Worm (Caenorhabditis elegans) whole organism, L1 larva: ENCODE measurements around the gene F07C3.3.

ENCODE experiments used
- hpl-2 ChIP-seq: fragments of 150-350 bp; optimal IDR thresholded peaks from 2 replicates; lab custom pipeline; 2014; ENCODE audit warnings: missing biosample characterization, missing genetic modification reagents, missing genetic modification characterization
- mef-2 ChIP-seq: fragments of 150-350 bp; optimal IDR thresholded peaks from 2 replicates; lab custom pipeline; 2014; ENCODE audit warnings: missing biosample characterization, missing genetic modification characterization
- mep-1 ChIP-seq: fragments of 150-350 bp; optimal IDR thresholded peaks from 2 replicates; lab custom pipeline; 2014; ENCODE audit warnings: missing biosample characterization, missing genetic modification characterization
- nhr-237 ChIP-seq: fragments of 150-350 bp; optimal IDR thresholded peaks from 2 replicates; lab custom pipeline; 2014; ENCODE audit warnings: missing biosample characterization, missing genetic modification characterization
- nhr-28 ChIP-seq: fragments of 150-350 bp; optimal IDR thresholded peaks from 2 replicates; lab custom pipeline; 2014; ENCODE audit warnings: missing biosample characterization, missing genetic modification characterization
- nhr-90 ChIP-seq: sonication (generic microtip); optimal IDR thresholded peaks from 2 replicates; lab custom pipeline; 2016; ENCODE audit warnings: mild to moderate bottlenecking, missing genetic modification characterization, missing compliant biosample characterization; ENCODE audit not compliant: poor library complexity
- snpc-4 ChIP-seq: fragments of 150-350 bp; optimal IDR thresholded peaks from 2 replicates; lab custom pipeline; 2014; ENCODE audit warnings: missing biosample characterization, missing genetic modification characterization
- ztf-11 ChIP-seq, 2 experiments: sonication (generic microtip); optimal IDR thresholded peaks; 2 replicates each; lab custom pipeline; 2016 to 2017; ENCODE audit warnings: missing genetic modification characterization in 2 of 2, missing biosample characterization in 1 of 2, missing compliant biosample characterization in 1 of 2

ce11 chrV:9268202-9268601 is 36.0 kb upstream of the F07C3.3 start:
- TF ChIP-seq snpc-4 (tag; lab: Kevin White, UChicago) (no peak), ztf-11 (tag; optimal IDR thresholded peaks at IDR 0.05; lab: Kevin White, UChicago) (no peak), nhr-28 (tag; lab: Kevin White, UChicago) (no peak), mep-1 (tag; lab: Kevin White, UChicago) (no peak), nhr-90 (tag; lab: Kevin White, UChicago) (no peak), nhr-237 (tag; lab: Kevin White, UChicago) (no peak), hpl-2 (no peak), mef-2 (no peak)
